Fruit fly (Drosophila melanogaster): ENCODE results near the gene Mf.

- TF ChIP-seq OdsH (GFP tag; optimal IDR thresholded peaks at IDR 0.05): no peak
- no peak for TF ChIP-seq CG3919 (GFP tag; optimal IDR thresholded peaks at IDR 0.05)
- no peak for TF ChIP-seq net (GFP tag; optimal IDR thresholded peaks at IDR 0.05)
- no peak for TF ChIP-seq ss (GFP tag; optimal IDR thresholded peaks at IDR 0.05)
- TF ChIP-seq fd85E (GFP tag; optimal IDR thresholded peaks at IDR 0.05): no peak
- no peak for TF ChIP-seq Sox15 (GFP tag; optimal IDR thresholded peaks at IDR 0.05)
- no peak for TF ChIP-seq CG31627 (GFP tag; optimal IDR thresholded peaks at IDR 0.05)
- TF ChIP-seq CG8319 (GFP tag; optimal IDR thresholded peaks at IDR 0.05): no peak
- TF ChIP-seq Sox102F (GFP tag; optimal IDR thresholded peaks at IDR 0.05): no peak
- no peak for TF ChIP-seq CG11902 (GFP tag; optimal IDR thresholded peaks at IDR 0.05)
- TF ChIP-seq Hr4 (GFP tag; optimal IDR thresholded peaks at IDR 0.05): no peak
- no peak for TF ChIP-seq Hr38 (GFP tag; optimal IDR thresholded peaks at IDR 0.05)
- no peak for TF ChIP-seq CG10669 (GFP tag; optimal IDR thresholded peaks at IDR 0.05)
Measured at dm6 chr3R:15148562-15148961, 32.7 kb downstream of the Mf start.
